Fruit fly (Drosophila melanogaster) whole organism, prepupa: ENCODE data around the gene Usp8.

ENCODE experiments used
- CG32006 ChIP-seq: fragments of 200-800 bp; sonication (Bioruptor generic); optimal IDR thresholded peaks from 3 replicates; lab custom pipeline; 2017; ENCODE audit warnings: missing biosample characterization, mild to moderate bottlenecking, missing genetic modification characterization
- CG8319 ChIP-seq: fragments of 200-800 bp; sonication (Bioruptor generic); optimal IDR thresholded peaks from 3 replicates; lab custom pipeline; 2016; ENCODE audit warnings: missing biosample characterization, missing genetic modification characterization
- OdsH ChIP-seq: fragments of 200-800 bp; sonication (Bioruptor generic); optimal IDR thresholded peaks from 3 replicates; lab custom pipeline; 2016; ENCODE audit warnings: missing biosample characterization, missing genetic modification characterization
- net ChIP-seq: fragments of 200-800 bp; sonication (Bioruptor generic); optimal IDR thresholded peaks from 3 replicates; lab custom pipeline; 2016; ENCODE audit warnings: missing biosample characterization, missing genetic modification characterization

DNA sequence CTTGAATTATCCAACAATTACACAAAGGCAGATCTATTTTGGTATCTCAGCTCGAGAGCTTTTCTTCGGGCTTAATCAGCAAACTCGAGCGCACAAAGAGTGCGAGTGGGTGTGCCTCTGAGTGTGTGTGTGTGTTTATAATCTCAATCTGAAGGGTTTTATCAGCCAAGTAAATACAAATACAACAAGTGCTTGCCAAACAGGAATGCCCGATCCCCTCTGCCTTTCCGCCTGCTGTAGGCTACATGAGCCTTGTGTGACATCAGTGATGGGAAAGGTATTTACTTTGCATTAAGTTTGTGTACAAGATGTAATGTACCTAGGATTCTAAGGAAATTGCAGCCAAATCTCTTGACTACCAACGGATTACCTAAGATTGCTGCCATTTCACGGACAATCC, 44.6 kb upstream of the Usp8 start:
- TF ChIP-seq OdsH (GFP tag; lab: Kevin White, UChicago) (no peak), net (GFP tag; lab: Kevin White, UChicago) (no peak), CG8319 (GFP tag; lab: Kevin White, UChicago) (peak; percentile 3), CG32006 (GFP tag; lab: Kevin White, UChicago) (no peak)
